Worm (Caenorhabditis elegans): ENCODE results near the gene C07B5.3.

DNA sequence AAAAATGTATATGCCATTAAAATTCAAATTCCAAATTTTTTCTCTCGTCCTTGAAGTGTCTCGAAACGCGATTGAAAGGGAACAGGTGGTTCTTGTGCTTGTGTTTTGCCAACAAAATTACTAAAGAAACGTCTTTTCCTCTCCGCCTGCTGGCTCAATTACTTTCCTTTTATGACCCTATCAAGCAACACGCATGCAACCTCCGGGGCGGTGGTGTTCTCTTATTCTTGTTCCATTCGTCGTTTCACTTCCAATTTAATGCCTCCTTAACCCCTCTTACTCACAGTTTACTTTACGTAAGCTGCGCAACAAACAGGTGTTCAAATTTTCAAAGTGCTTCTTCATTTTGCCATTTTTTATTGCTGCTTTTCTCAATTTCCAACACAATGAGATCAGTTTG lies 39.3 kb downstream of the C07B5.3 start:
- TF ChIP-seq ztf-29 (GFP tag; IDR thresholded peaks at IDR 0.05) = no peak
- no peak for TF ChIP-seq T22C8.4 (GFP tag; IDR thresholded peaks at IDR 0.05)
- no peak for TF ChIP-seq ztf-23 (GFP tag; IDR thresholded peaks at IDR 0.05)
